Comparison of ENCODE assay signal across 3 fruit fly cellular contexts in the genomic region with DNA sequence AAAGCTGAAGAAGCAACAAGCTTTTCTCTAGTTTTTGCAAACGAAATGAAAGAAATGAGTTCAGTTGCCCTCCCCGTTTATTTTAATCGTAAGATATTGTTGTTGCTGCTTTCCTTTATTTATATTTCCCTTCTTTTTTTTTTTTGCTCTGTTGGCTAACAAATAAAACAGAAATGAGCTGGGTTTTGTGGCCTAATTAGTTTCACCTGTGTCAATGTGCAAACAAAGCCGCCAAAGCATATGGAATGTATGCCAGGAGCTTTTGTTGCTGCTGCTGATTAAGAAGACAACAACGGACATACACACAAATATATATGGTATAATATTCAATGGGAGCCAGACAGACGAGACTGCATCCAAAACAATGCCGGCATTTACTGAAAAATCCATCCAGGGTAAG.
TF ChIP-seq lines count a peak whose summit lies in the region.

No protein-coding gene starts in this region.

- TF ChIP-seq CTCF in whole organism, embryonic (GFP tag; optimal IDR thresholded peaks at IDR 0.05; lab: Kevin White, UChicago): no peak

TF ChIP-seq in whole organism, embryonic, 481 proteins besides CTCF, POLR2A, EP300 and RAD21 (continues in another document):
- TF ChIP-seq psq (GFP tag; optimal IDR thresholded peaks at IDR 0.05; lab: Kevin White, UChicago): no peak
- no peak for TF ChIP-seq CG17359 (tag; optimal IDR thresholded peaks at IDR 0.05; lab: Kevin White, UChicago)
- no peak for TF ChIP-seq CG2116 (GFP tag; optimal IDR thresholded peaks at IDR 0.05; lab: Kevin White, UChicago)
- no peak for TF ChIP-seq CG4617 (GFP tag; optimal IDR thresholded peaks at IDR 0.05; lab: Kevin White, UChicago; ENCODE audit: borderline replicate concordance)
- TF ChIP-seq Nf-YC (tag; optimal IDR thresholded peaks at IDR 0.05; lab: Kevin White, UChicago): no peak
- peak; percentile 28 for TF ChIP-seq Vsx1 (GFP tag; optimal IDR thresholded peaks at IDR 0.05; lab: Kevin White, UChicago)
- peak; percentile 12; the same call in 1 of the 2 replicates for TF ChIP-seq HLH3B (GFP tag; IDR thresholded peaks at IDR 0.05; lab: Robert Waterston, UW)
- TF ChIP-seq tio (GFP tag; optimal IDR thresholded peaks at IDR 0.05; lab: Kevin White, UChicago): peak; percentile 12
- TF ChIP-seq dysf (GFP tag; IDR thresholded peaks at IDR 0.05; lab: Robert Waterston, UW): peak; percentile 19; the same call in 1 of the 3 replicates
- peak; percentile 14 for TF ChIP-seq Bteb2 (GFP tag; optimal IDR thresholded peaks at IDR 0.05; lab: Kevin White, UChicago)
- no peak for TF ChIP-seq CG8089 (GFP tag; optimal IDR thresholded peaks at IDR 0.05; lab: Kevin White, UChicago)
- TF ChIP-seq schlank (tag; optimal IDR thresholded peaks at IDR 0.05; lab: Kevin White, UChicago): peak; percentile 5
- TF ChIP-seq odd (GFP tag; optimal IDR thresholded peaks at IDR 0.05; lab: Kevin White, UChicago): peak; percentile 6
- no peak for TF ChIP-seq CG15011 (GFP tag; optimal IDR thresholded peaks at IDR 0.05; lab: Kevin White, UChicago)
- TF ChIP-seq NC2α (GFP tag; optimal IDR thresholded peaks at IDR 0.05; lab: Kevin White, UChicago): peak; percentile 1
- TF ChIP-seq zfh1 (GFP tag; IDR thresholded peaks at IDR 0.05; lab: Robert Waterston, UW): no peak
- TF ChIP-seq CG1647 (GFP tag; optimal IDR thresholded peaks at IDR 0.05; lab: Kevin White, UChicago): no peak
- peak; percentile 2 for TF ChIP-seq luna (GFP tag; optimal IDR thresholded peaks at IDR 0.05; lab: Kevin White, UChicago)
- TF ChIP-seq Asciz (GFP tag; optimal IDR thresholded peaks at IDR 0.05; lab: Kevin White, UChicago): peak; percentile 13
- peak; percentile 27 for TF ChIP-seq wek (GFP tag; optimal IDR thresholded peaks at IDR 0.05; lab: Kevin White, UChicago)
- TF ChIP-seq CG16813 (GFP tag; IDR thresholded peaks at IDR 0.05; lab: Robert Waterston, UW; ENCODE audit: partially characterized antibody): no peak
- no peak for TF ChIP-seq Deaf1 (tag; optimal IDR thresholded peaks at IDR 0.05; lab: Kevin White, UChicago)
- peak; percentile 8 for TF ChIP-seq unpg (GFP tag; optimal IDR thresholded peaks at IDR 0.05; lab: Kevin White, UChicago)
- no peak for TF ChIP-seq so (GFP tag; IDR thresholded peaks at IDR 0.05; lab: Robert Waterston, UW)
- TF ChIP-seq org-1 (GFP tag; optimal IDR thresholded peaks at IDR 0.05; lab: Kevin White, UChicago): peak; percentile 10
- no peak for TF ChIP-seq Ets97D (GFP tag; optimal IDR thresholded peaks at IDR 0.05; lab: Kevin White, UChicago)
- TF ChIP-seq CG6813 (GFP tag; optimal IDR thresholded peaks at IDR 0.05; lab: Kevin White, UChicago): peak; percentile 2
- TF ChIP-seq PHDP (tag; optimal IDR thresholded peaks at IDR 0.05; lab: Kevin White, UChicago): peak; percentile 39
- no peak for TF ChIP-seq Drgx (GFP tag; IDR thresholded peaks at IDR 0.05; lab: Robert Waterston, UW)

TF ChIP-seq in whole organism, prepupa, 60 proteins besides CTCF, POLR2A, EP300 and RAD21:
- no peak for TF ChIP-seq eg (GFP tag; IDR thresholded peaks at IDR 0.05; lab: Robert Waterston, UW)
- TF ChIP-seq Eip93F (GFP tag; optimal IDR thresholded peaks at IDR 0.05; lab: Kevin White, UChicago): no peak
- peak; percentile 32 for TF ChIP-seq svp (GFP tag; lab: Kevin White, UChicago)
- TF ChIP-seq dsx (GFP tag; optimal IDR thresholded peaks at IDR 0.05; lab: Kevin White, UChicago; ENCODE audit: poor library complexity, severe bottlenecking): no peak
- peak; percentile 75 for TF ChIP-seq fkh (GFP tag; optimal IDR thresholded peaks at IDR 0.05; lab: Kevin White, UChicago)
- TF ChIP-seq esn (GFP tag; optimal IDR thresholded peaks at IDR 0.05; lab: Kevin White, UChicago): peak; percentile 5
- no peak for TF ChIP-seq CG7368 (GFP tag; optimal IDR thresholded peaks at IDR 0.05; lab: Kevin White, UChicago)
- TF ChIP-seq CG9139 (GFP tag; optimal IDR thresholded peaks at IDR 0.05; lab: Kevin White, UChicago): no peak
- no peak for TF ChIP-seq CG6792 (GFP tag; optimal IDR thresholded peaks at IDR 0.05; lab: Kevin White, UChicago)
- no peak for TF ChIP-seq Hr39 (GFP tag; optimal IDR thresholded peaks at IDR 0.05; lab: Kevin White, UChicago)
- TF ChIP-seq Sox15 (GFP tag; optimal IDR thresholded peaks at IDR 0.05; lab: Kevin White, UChicago): no peak
- peak; percentile 49 for TF ChIP-seq vri (GFP tag; optimal IDR thresholded peaks at IDR 0.05; lab: Kevin White, UChicago)
- no peak for TF ChIP-seq CG11902 (GFP tag; optimal IDR thresholded peaks at IDR 0.05; lab: Kevin White, UChicago)

TF ChIP-seq in whole organism, wandering third instar larva, 38 proteins besides CTCF, POLR2A, EP300 and RAD21:
- TF ChIP-seq Mio (GFP tag; optimal IDR thresholded peaks at IDR 0.05; lab: Kevin White, UChicago) (no peak), fru (GFP tag; optimal IDR thresholded peaks at IDR 0.05; lab: Kevin White, UChicago) (peak; percentile 74), foxo (GFP tag; optimal IDR thresholded peaks at IDR 0.05; lab: Kevin White, UChicago) (peak in 1 of 2 experiments; percentile 73), Hr83 (GFP tag; optimal IDR thresholded peaks at IDR 0.05; lab: Kevin White, UChicago; ENCODE audit: poor library complexity, severe bottlenecking) (peak; percentile 93), Hnf4 (GFP tag; optimal IDR thresholded peaks at IDR 0.05; lab: Kevin White, UChicago) (peak; percentile 73), pan (optimal IDR thresholded peaks at IDR 0.05; lab: Kevin White, UChicago) (no peak), brk (GFP tag; optimal IDR thresholded peaks at IDR 0.05; lab: Kevin White, UChicago) (peak; percentile 56), CrebA (GFP tag; optimal IDR thresholded peaks at IDR 0.05; lab: Kevin White, UChicago; ENCODE audit: borderline replicate concordance) (no peak), br (GFP tag; optimal IDR thresholded peaks at IDR 0.05; lab: Kevin White, UChicago) (peak; percentile 68), ey (GFP tag; optimal IDR thresholded peaks at IDR 0.05; lab: Kevin White, UChicago) (peak; percentile 27), Jra (GFP tag; optimal IDR thresholded peaks at IDR 0.05; lab: Kevin White, UChicago) (peak; percentile 56), lola (GFP tag; optimal IDR thresholded peaks at IDR 0.05; lab: Kevin White, UChicago) (no peak), dmrt93B (GFP tag; optimal IDR thresholded peaks at IDR 0.05; lab: Kevin White, UChicago) (peak; percentile 6), jim (GFP tag; optimal IDR thresholded peaks at IDR 0.05; lab: Kevin White, UChicago) (no peak), Rel (GFP tag; optimal IDR thresholded peaks at IDR 0.05; lab: Kevin White, UChicago) (no peak), Rel (tag; optimal IDR thresholded peaks at IDR 0.05; lab: Kevin White, UChicago) (no peak), rgr (GFP tag; optimal IDR thresholded peaks at IDR 0.05; lab: Kevin White, UChicago) (peak; percentile 90), sage (GFP tag; optimal IDR thresholded peaks at IDR 0.05; lab: Kevin White, UChicago) (no peak), Myc (optimal IDR thresholded peaks at IDR 0.05; lab: Kevin White, UChicago) (no peak), Sp1 (GFP tag; optimal IDR thresholded peaks at IDR 0.05; lab: Kevin White, UChicago) (peak; percentile 9), CG9705 (GFP tag; optimal IDR thresholded peaks at IDR 0.05; lab: Kevin White, UChicago) (no peak), OdsH (GFP tag; optimal IDR thresholded peaks at IDR 0.05; lab: Kevin White, UChicago) (peak; percentile 85), tai (GFP tag; optimal IDR thresholded peaks at IDR 0.05; lab: Kevin White, UChicago) (peak; percentile 59), usp (GFP tag; optimal IDR thresholded peaks at IDR 0.05; lab: Kevin White, UChicago) (no peak), dl (GFP tag; optimal IDR thresholded peaks at IDR 0.05; lab: Kevin White, UChicago; ENCODE audit: insufficient read depth in 1 of 2, partially characterized antibody in 2 of 2) (no peak), woc (GFP tag; optimal IDR thresholded peaks at IDR 0.05; lab: Kevin White, UChicago) (no peak), CG32264 (GFP tag; optimal IDR thresholded peaks at IDR 0.05; lab: Kevin White, UChicago) (peak; percentile 48), h (GFP tag; optimal IDR thresholded peaks at IDR 0.05; lab: Kevin White, UChicago) (peak; percentile 88), psq (GFP tag; optimal IDR thresholded peaks at IDR 0.05; lab: Kevin White, UChicago) (peak; percentile 67)

Comparison
In these comparisons a context has a peak if more than half of its experiments do, and no peak if none do; other contexts are left out.
1. Of the 7 proteins assayed by ChIP-seq in both whole organism, embryonic and whole organism, prepupa: peak only in whole organism, embryonic: Blimp-1; only in whole organism, prepupa: none; in both: none; in neither: 6.